Worm (Caenorhabditis elegans) whole organism, L4 larva: ENCODE results near the gene srbc-38.

Experiments used
- ama-1 ChIP-seq: fragments of 150-350 bp; optimal IDR thresholded peaks from 2 replicates; lab custom pipeline; 2014; ENCODE audit warnings: inconsistent platforms, mixed read lengths
- daf-19 ChIP-seq: fragments of 200-800 bp; sonication (Bioruptor generic); conservative IDR thresholded peaks from 2 replicates; pipeline ENCODE4 v1.3.6; 2022; ENCODE audit warnings: missing genetic modification characterization, missing compliant biosample characterization
- dmd-6 ChIP-seq: fragments of 200-800 bp; sonication (Bioruptor generic); IDR thresholded peaks from 2 replicates; pipeline ENCODE4 v1.3.6; 2022; ENCODE audit warnings: missing genetic modification reagents, missing genetic modification characterization, missing compliant biosample characterization
- fos-1 ChIP-seq: fragments of 150-350 bp; optimal IDR thresholded peaks from 2 replicates; lab custom pipeline; 2014; ENCODE audit warnings: missing biosample characterization, missing genetic modification characterization
- lir-3 ChIP-seq: sonication (generic microtip); optimal IDR thresholded peaks from 2 replicates; lab custom pipeline; 2016; ENCODE audit warnings: mild to moderate bottlenecking, missing genetic modification characterization, missing compliant biosample characterization
- nhr-28 ChIP-seq: fragments of 150-350 bp; optimal IDR thresholded peaks from 2 replicates; lab custom pipeline; 2014; ENCODE audit warnings: missing biosample characterization, missing genetic modification characterization
- unc-130 ChIP-seq: sonication (generic microtip); optimal IDR thresholded peaks from 2 replicates; lab custom pipeline; 2016; ENCODE audit warnings: missing genetic modification reagents, missing genetic modification characterization, missing compliant biosample characterization
- ztf-11 ChIP-seq: fragments of 150-350 bp; optimal IDR thresholded peaks from 2 replicates; lab custom pipeline; 2014; ENCODE audit warnings: missing biosample characterization, missing genetic modification characterization

DNA sequence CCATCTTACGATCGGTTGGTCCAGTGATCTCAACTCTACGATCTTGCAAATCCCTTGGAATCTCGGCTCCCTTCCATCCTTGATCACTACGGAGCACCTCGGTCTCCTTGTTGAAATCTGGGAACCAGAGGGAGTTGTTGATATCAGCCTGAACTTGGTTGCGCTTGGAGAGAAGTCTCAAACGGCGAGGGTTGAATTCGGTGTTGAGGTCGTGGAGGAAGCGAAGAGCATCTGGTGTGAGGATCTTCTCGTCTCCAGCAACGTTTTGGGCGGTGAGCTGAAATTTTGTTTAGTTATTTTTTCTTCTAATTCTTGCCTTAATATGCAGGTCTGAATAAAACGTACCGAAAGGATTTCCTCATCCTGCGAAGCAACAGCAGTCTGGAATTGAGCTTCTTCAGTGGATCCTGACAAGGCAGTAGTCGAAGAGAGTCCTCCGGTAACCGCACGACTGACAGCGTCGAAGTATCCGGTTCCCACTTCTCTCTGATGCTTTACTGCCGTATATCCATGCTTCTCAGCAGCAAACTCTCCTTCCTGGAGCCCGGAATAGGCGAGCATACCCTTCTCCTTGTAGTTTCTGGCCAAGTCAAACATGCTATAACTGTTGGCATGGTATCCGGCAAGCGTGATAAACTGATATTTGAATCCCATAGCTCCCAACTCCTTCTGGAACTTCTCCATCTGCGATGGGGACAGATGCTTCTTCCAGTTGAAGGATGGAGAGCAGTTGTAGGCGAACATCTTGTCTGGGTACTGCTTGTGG is 19.0 kb downstream of the srbc-38 start:
- TF ChIP-seq nhr-28 (tag; lab: Kevin White, UChicago) (no peak), dmd-6 (GFP tag; lab: Robert Waterston, UW) (no peak), fos-1 (tag; lab: Kevin White, UChicago) (no peak), lir-3 (tag; lab: Kevin White, UChicago) (no peak), ztf-11 (no peak), daf-19 (GFP tag; lab: Robert Waterston, UW) (no peak), ama-1 (lab: Kevin White, UChicago) (peak; percentile 93), unc-130 (GFP tag; lab: Kevin White, UChicago) (no peak)
